Fruit fly (Drosophila melanogaster): Measurements from ENCODE around the gene SF2.
A peak's percentile ranks its signal among the peaks of the same experiment; 100 is the strongest.

The SF2 gene

DNA sequence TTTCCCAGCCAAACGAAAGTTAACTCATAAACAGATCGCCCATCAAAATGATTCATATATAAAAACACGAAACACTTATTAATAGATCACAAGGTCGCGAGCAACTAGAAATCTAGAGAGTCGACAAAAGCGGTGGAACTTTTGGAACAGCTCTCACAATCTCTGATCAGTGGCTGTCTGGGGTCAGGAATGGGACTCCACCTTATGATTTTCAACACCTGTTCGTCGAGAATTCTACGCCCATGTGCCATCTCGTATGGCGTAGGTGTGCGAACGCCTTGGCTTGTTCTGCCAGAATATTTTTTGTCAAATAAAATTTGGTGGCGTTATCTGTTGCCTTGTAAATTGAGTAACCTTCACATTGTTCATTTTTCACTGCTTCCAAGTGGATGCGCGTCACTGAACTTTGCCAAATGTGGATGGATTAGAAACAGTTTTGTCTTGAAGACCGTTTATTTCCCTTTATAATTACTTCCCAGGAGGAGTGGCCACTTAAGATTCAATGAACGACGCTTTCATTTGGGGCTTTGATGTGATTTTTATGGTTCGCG, 13.7 kb upstream of the SF2 start (continued):
- peak; percentile 68 for TF ChIP-seq abd-A (tag; optimal IDR thresholded peaks at IDR 0.05)
- no peak; the same call in 2 of the 3 replicates for TF ChIP-seq CG11695 (GFP tag; IDR thresholded peaks at IDR 0.05)
- TF ChIP-seq CG17568 (GFP tag; optimal IDR thresholded peaks at IDR 0.05): no peak
- no peak for TF ChIP-seq odd (GFP tag; optimal IDR thresholded peaks at IDR 0.05)
- TF ChIP-seq Six4 (GFP tag; optimal IDR thresholded peaks at IDR 0.05): no peak
- TF ChIP-seq CG42726 (GFP tag; IDR thresholded peaks at IDR 0.05; ENCODE audit: partially characterized antibody): no peak
- TF ChIP-seq E2f1 (GFP tag; IDR thresholded peaks at IDR 0.05): no peak; the same call in 1 of the 2 replicates
- TF ChIP-seq Scr (GFP tag; IDR thresholded peaks at IDR 0.05; ENCODE audit: partially characterized antibody): no peak
- TF ChIP-seq Optix (GFP tag; IDR thresholded peaks at IDR 0.05): no peak
- TF ChIP-seq CG13123 (GFP tag; optimal IDR thresholded peaks at IDR 0.05): no peak
- TF ChIP-seq Gug (GFP tag; IDR thresholded peaks at IDR 0.05): peak; percentile 68; the same call in 2 of the 4 replicates
- peak; percentile 82; the same call in 2 of the 4 replicates for TF ChIP-seq chinmo (GFP tag; IDR thresholded peaks at IDR 0.05; ENCODE audit: partially characterized antibody)
- TF ChIP-seq Rfx (GFP tag; IDR thresholded peaks at IDR 0.05): peak; percentile 93
- no peak for TF ChIP-seq CG17829 (tag; optimal IDR thresholded peaks at IDR 0.05)
- no peak for TF ChIP-seq wek (GFP tag; optimal IDR thresholded peaks at IDR 0.05)
- TF ChIP-seq bsh (GFP tag; optimal IDR thresholded peaks at IDR 0.05): no peak
- no peak for TF ChIP-seq vfl (GFP tag; optimal IDR thresholded peaks at IDR 0.05)
- TF ChIP-seq Hey (tag; optimal IDR thresholded peaks at IDR 0.05): no peak
- TF ChIP-seq da (GFP tag; optimal IDR thresholded peaks at IDR 0.05): no peak
- TF ChIP-seq CG2202 (tag; optimal IDR thresholded peaks at IDR 0.05): no peak
- no peak for TF ChIP-seq pum (GFP tag; optimal IDR thresholded peaks at IDR 0.05)
- TF ChIP-seq gcm (GFP tag; optimal IDR thresholded peaks at IDR 0.05): no peak
- no peak for TF ChIP-seq CG5180 (GFP tag; optimal IDR thresholded peaks at IDR 0.05)
- peak; percentile 52; the same call in 1 of the 2 replicates for TF ChIP-seq Ada2b (GFP tag; IDR thresholded peaks at IDR 0.05)
- no peak for TF ChIP-seq Fer2 (tag; optimal IDR thresholded peaks at IDR 0.05)
- peak; percentile 23 for TF ChIP-seq CG17385 (GFP tag; optimal IDR thresholded peaks at IDR 0.05)
- no peak for TF ChIP-seq CG3726 (GFP tag; IDR thresholded peaks at IDR 0.05)
- TF ChIP-seq CG3995 (GFP tag; optimal IDR thresholded peaks at IDR 0.05): no peak
- peak; percentile 42; the same call in 1 of the 3 replicates for TF ChIP-seq Aef1 (GFP tag; IDR thresholded peaks at IDR 0.05)
- TF ChIP-seq CG16813 (GFP tag; IDR thresholded peaks at IDR 0.05; ENCODE audit: partially characterized antibody): no peak
- TF ChIP-seq scrt (GFP tag; optimal IDR thresholded peaks at IDR 0.05): no peak
- TF ChIP-seq Blimp-1 (GFP tag; optimal IDR thresholded peaks at IDR 0.05): no peak
- peak; percentile 59 for TF ChIP-seq CG13296 (GFP tag; optimal IDR thresholded peaks at IDR 0.05)
- TF ChIP-seq CG34224 (GFP tag; IDR thresholded peaks at IDR 0.05; ENCODE audit: partially characterized antibody): no peak
- TF ChIP-seq CG7963 (GFP tag; IDR thresholded peaks at IDR 0.05; ENCODE audit: partially characterized antibody): no peak
- TF ChIP-seq CG1603 (tag; optimal IDR thresholded peaks at IDR 0.05): no peak
- no peak for TF ChIP-seq Dip2 (GFP tag; IDR thresholded peaks at IDR 0.05)
- no peak for TF ChIP-seq CG33557 (GFP tag; optimal IDR thresholded peaks at IDR 0.05)
- TF ChIP-seq CG1647 (GFP tag; optimal IDR thresholded peaks at IDR 0.05): peak; percentile 13
- 0 out of 2 replicates have a peak, but pooled peaks have one; percentile 33 for TF ChIP-seq CG6689 (GFP tag; IDR thresholded peaks at IDR 0.05)
- peak; percentile 37; the same call in 1 of the 2 replicates for TF ChIP-seq H2.0 (GFP tag; IDR thresholded peaks at IDR 0.05)
- TF ChIP-seq CG6791 (GFP tag; IDR thresholded peaks at IDR 0.05; ENCODE audit: partially characterized antibody): no peak
- TF ChIP-seq croc (GFP tag; conservative IDR thresholded peaks at IDR 0.05): no peak
- TF ChIP-seq CG2129 (GFP tag; IDR thresholded peaks at IDR 0.05; ENCODE audit: partially characterized antibody): no peak
- TF ChIP-seq hkb (optimal IDR thresholded peaks at IDR 0.05): no peak
- TF ChIP-seq hkb (GFP tag; IDR thresholded peaks at IDR 0.05): peak; percentile 35; the same call in 1 of the 2 replicates
- no peak for TF ChIP-seq HmgD (GFP tag; optimal IDR thresholded peaks at IDR 0.05)
- no peak for TF ChIP-seq lbe (GFP tag; optimal IDR thresholded peaks at IDR 0.05)
- TF ChIP-seq dm (GFP tag; optimal IDR thresholded peaks at IDR 0.05): no peak
